Fruit fly (Drosophila melanogaster): Measurements from ENCODE around the gene Mst87F.

Mst87F gene

dm6 chr3R:13800430-13800848 is 27.4 kb downstream of the Mst87F start (continued):
- TF ChIP-seq lola (GFP tag; optimal IDR thresholded peaks at IDR 0.05): peak in 1 of 3 experiments; percentile 83
- peak; percentile 87 for TF ChIP-seq ssp (GFP tag; IDR thresholded peaks at IDR 0.05)
- peak; percentile 91 for TF ChIP-seq ap (GFP tag; IDR thresholded peaks at IDR 0.05)
- peak; percentile 80 for TF ChIP-seq croc (GFP tag; conservative IDR thresholded peaks at IDR 0.05)
- peak; percentile 83 for TF ChIP-seq CG31441 (GFP tag; IDR thresholded peaks at IDR 0.05)
- TF ChIP-seq toy (GFP tag; IDR thresholded peaks at IDR 0.05): peak; percentile 84
- TF ChIP-seq wor (GFP tag; IDR thresholded peaks at IDR 0.05): peak; percentile 87
- TF ChIP-seq CG10147 (GFP tag; optimal IDR thresholded peaks at IDR 0.05): peak; percentile 92
- peak; percentile 87 for TF ChIP-seq CG11085 (GFP tag; IDR thresholded peaks at IDR 0.05)
- peak; percentile 94 for TF ChIP-seq BtbVII (GFP tag; optimal IDR thresholded peaks at IDR 0.05)
- TF ChIP-seq zf30C (GFP tag; optimal IDR thresholded peaks at IDR 0.05): no peak
- no peak for TF ChIP-seq crc (GFP tag; optimal IDR thresholded peaks at IDR 0.05)
- TF ChIP-seq mirr (GFP tag; optimal IDR thresholded peaks at IDR 0.05): no peak
- peak; percentile 97 for TF ChIP-seq seq (GFP tag; IDR thresholded peaks at IDR 0.05)
- TF ChIP-seq Poxn (GFP tag; IDR thresholded peaks at IDR 0.05): peak; percentile 70
- peak; percentile 75 for TF ChIP-seq Six4 (GFP tag; optimal IDR thresholded peaks at IDR 0.05)
- peak; percentile 85 for TF ChIP-seq jigr1 (GFP tag; IDR thresholded peaks at IDR 0.05)
- TF ChIP-seq slbo (GFP tag; IDR thresholded peaks at IDR 0.05): peak; percentile 95
- TF ChIP-seq exex (tag; optimal IDR thresholded peaks at IDR 0.05): peak; percentile 71
- TF ChIP-seq org-1 (GFP tag; optimal IDR thresholded peaks at IDR 0.05): peak; percentile 87
- peak; percentile 91 for TF ChIP-seq ATbp (GFP tag; optimal IDR thresholded peaks at IDR 0.05)
- peak; percentile 69 for TF ChIP-seq CG12071 (GFP tag; optimal IDR thresholded peaks at IDR 0.05)
- TF ChIP-seq CG12659 (GFP tag; optimal IDR thresholded peaks at IDR 0.05): peak; percentile 92
- TF ChIP-seq odd (GFP tag; optimal IDR thresholded peaks at IDR 0.05): peak; percentile 88
- peak; percentile 33 for TF ChIP-seq sima (GFP tag; optimal IDR thresholded peaks at IDR 0.05)
- peak; percentile 59 for TF ChIP-seq ems (GFP tag; optimal IDR thresholded peaks at IDR 0.05)
- peak; percentile 76 for TF ChIP-seq CG10321 (GFP tag; IDR thresholded peaks at IDR 0.05)
- peak; percentile 95 for TF ChIP-seq sens (GFP tag)
- TF ChIP-seq Dll (GFP tag; IDR thresholded peaks at IDR 0.05; ENCODE audit: partially characterized antibody): no peak
- peak; percentile 91 for TF ChIP-seq H2.0 (GFP tag; IDR thresholded peaks at IDR 0.05)
- peak; percentile 96 for TF ChIP-seq HLH3B (GFP tag; IDR thresholded peaks at IDR 0.05)
- TF ChIP-seq CG16813 (GFP tag; IDR thresholded peaks at IDR 0.05; ENCODE audit: partially characterized antibody): no peak; the same call in 2 of the 3 replicates
- TF ChIP-seq Tbp (GFP tag; optimal IDR thresholded peaks at IDR 0.05): no peak
- TF ChIP-seq prd (optimal IDR thresholded peaks at IDR 0.05): no peak
- peak; percentile 94 for TF ChIP-seq prd (GFP tag; IDR thresholded peaks at IDR 0.05)
- TF ChIP-seq CG1832 (GFP tag; optimal IDR thresholded peaks at IDR 0.05): no peak
- TF ChIP-seq CG17359 (tag; optimal IDR thresholded peaks at IDR 0.05): peak; percentile 91
- TF ChIP-seq Hr39 (optimal IDR thresholded peaks at IDR 0.05): no peak
- TF ChIP-seq Taf1 (GFP tag; IDR thresholded peaks at IDR 0.05): peak; percentile 93
- peak; percentile 2 for TF ChIP-seq CG15073 (GFP tag; optimal IDR thresholded peaks at IDR 0.05)
- TF ChIP-seq cad (GFP tag; optimal IDR thresholded peaks at IDR 0.05): no peak
- peak; percentile 91 for TF ChIP-seq sd (tag; optimal IDR thresholded peaks at IDR 0.05)
- peak; percentile 95 for TF ChIP-seq dysf (GFP tag; IDR thresholded peaks at IDR 0.05)
- peak in 1 of 2 experiments; percentile 65 for TF ChIP-seq insv (GFP tag; optimal IDR thresholded peaks at IDR 0.05)
- TF ChIP-seq gro (GFP tag; optimal IDR thresholded peaks at IDR 0.05): peak; percentile 37
- peak; percentile 4 for TF ChIP-seq Ets97D (GFP tag; optimal IDR thresholded peaks at IDR 0.05)
- no peak for TF ChIP-seq CG4282 (GFP tag; optimal IDR thresholded peaks at IDR 0.05)
- peak; percentile 88 for TF ChIP-seq CG14667 (GFP tag; IDR thresholded peaks at IDR 0.05)
- TF ChIP-seq sob (GFP tag; IDR thresholded peaks at IDR 0.05): peak; percentile 93
- no peak for TF ChIP-seq crol (GFP tag; IDR thresholded peaks at IDR 0.05)
- TF ChIP-seq CG11093 (GFP tag; IDR thresholded peaks at IDR 0.05): peak; percentile 86
- TF ChIP-seq slp2 (GFP tag; optimal IDR thresholded peaks at IDR 0.05): peak; percentile 10
- peak; percentile 82 for TF ChIP-seq CG4820 (GFP tag; optimal IDR thresholded peaks at IDR 0.05)
